Worm (Caenorhabditis elegans) whole organism, late embryonic: Measurements from ENCODE around the gene C17G10.1.

Experiments used
- ceh-2 ChIP-seq: sonication (generic microtip); optimal IDR thresholded peaks from 2 replicates; lab custom pipeline; 2016; ENCODE audit warnings: missing genotype, missing genetic modification characterization, missing compliant biosample characterization
- ceh-45 ChIP-seq: fragments of 200-800 bp; sonication (Bioruptor generic); IDR thresholded peaks from 2 replicates; pipeline ENCODE4 v1.3.6; 2022; ENCODE audit warnings: missing genetic modification reagents, missing genetic modification characterization, missing compliant biosample characterization
- dve-1 ChIP-seq: sonication (generic microtip); optimal IDR thresholded peaks from 2 replicates; lab custom pipeline; 2017; ENCODE audit warnings: antibody characterized with exemption, mild to moderate bottlenecking, missing genetic modification characterization, missing compliant biosample characterization
- fkh-10 ChIP-seq: fragments of 150-350 bp; optimal IDR thresholded peaks from 2 replicates; lab custom pipeline; 2014; ENCODE audit warnings: missing biosample characterization, missing genetic modification reagents, missing genetic modification characterization
- madf-2 ChIP-seq: sonication (generic microtip); optimal IDR thresholded peaks from 2 replicates; lab custom pipeline; 2017; ENCODE audit warnings: missing genetic modification characterization, missing compliant biosample characterization
- unc-3 ChIP-seq, 2 experiments: fragments of 200-800 bp in 1 of 2; sonication (Bioruptor generic) in 1 of 2; sonication (generic microtip) in 1 of 2; conservative IDR thresholded peaks in 1 of 2; optimal IDR thresholded peaks in 1 of 2; 2 replicates each; pipeline versions ENCODE4 v1.3.6 to Lab custom; 2016 to 2022; ENCODE audit warnings: missing compliant biosample characterization in 2 of 2, missing genetic modification characterization in 2 of 2, missing genetic modification reagents in 1 of 2
- zip-5 ChIP-seq: sonication (generic microtip); optimal IDR thresholded peaks from 2 replicates; lab custom pipeline; 2016; ENCODE audit warnings: missing genetic modification characterization, missing compliant biosample characterization

Gene C17G10.1

DNA sequence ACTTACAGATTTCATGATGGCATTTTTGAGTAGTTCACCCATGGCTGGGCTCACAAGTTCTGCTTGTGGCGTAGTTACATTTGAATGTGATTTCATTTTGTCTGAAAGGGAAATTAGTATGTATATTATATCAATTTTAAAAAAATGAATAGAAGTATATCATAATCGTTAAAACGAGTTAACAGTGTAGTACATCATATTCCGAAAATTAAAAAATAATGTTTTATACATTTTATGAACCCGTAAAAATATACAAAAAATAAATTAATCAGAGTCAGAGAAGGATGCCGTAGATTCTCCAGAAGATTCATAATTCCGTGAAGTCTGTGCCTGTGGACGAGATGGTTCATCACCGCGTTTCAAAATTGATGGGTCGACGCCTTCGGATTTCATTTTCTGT, 50.6 kb downstream of the C17G10.1 start, which contains the start of gene F59E12.9:
Gene F59E12.9 (minus strand): TSS at position 101 of the 400 bp plus-strand sequence.
- no peak for TF ChIP-seq madf-2
- TF ChIP-seq ceh-45: no peak
- TF ChIP-seq dve-1: no peak
- no peak for TF ChIP-seq zip-5
- TF ChIP-seq unc-3 (GFP tag; conservative IDR thresholded peaks at IDR 0.05; lab: Robert Waterston, UW): no peak
- TF ChIP-seq unc-3 (tag; optimal IDR thresholded peaks at IDR 0.05; lab: Kevin White, UChicago): no peak
- no peak for TF ChIP-seq fkh-10 (GFP tag; lab: Kevin White, UChicago)
- TF ChIP-seq ceh-2 (tag; lab: Kevin White, UChicago): no peak
